Fruit fly (Drosophila melanogaster): ENCODE data around the gene CG15628.

The CG15628 gene

DNA sequence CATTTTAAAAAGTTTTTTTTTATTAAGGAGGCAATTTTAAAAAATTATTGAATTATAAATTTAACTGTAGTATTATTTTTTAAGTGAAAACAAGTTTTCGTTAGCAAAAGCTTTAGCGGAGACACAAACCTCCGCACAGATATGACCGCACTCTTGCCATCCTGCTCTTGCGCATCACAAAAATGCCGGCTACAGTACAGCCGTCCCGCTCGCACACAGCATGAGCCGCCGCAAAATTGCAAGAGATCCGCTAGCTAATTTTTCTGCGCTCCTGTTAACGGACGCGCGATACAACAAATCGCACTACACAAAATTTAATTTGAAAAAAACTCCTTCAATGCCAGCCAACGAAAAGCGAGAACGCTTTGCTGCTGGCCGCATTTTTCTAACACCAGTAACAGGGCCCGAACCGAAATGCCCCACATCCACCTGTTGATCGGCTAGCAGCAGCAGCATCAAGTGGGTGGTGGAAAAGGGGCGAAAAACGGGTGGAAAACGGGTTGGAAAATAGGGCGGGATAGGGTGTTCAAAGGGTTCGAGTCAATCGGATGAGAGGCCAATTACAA lies 11.4 kb upstream of the CG15628 start (continued):
- TF ChIP-seq fd85E (GFP tag; optimal IDR thresholded peaks at IDR 0.05) = no peak
- no peak for TF ChIP-seq Blimp-1 (GFP tag; optimal IDR thresholded peaks at IDR 0.05)
- no peak for TF ChIP-seq CG6808 (GFP tag; optimal IDR thresholded peaks at IDR 0.05)
- TF ChIP-seq CG6163 (GFP tag; IDR thresholded peaks at IDR 0.05) = peak; percentile 21; the same call in 1 of the 3 replicates
- no peak for TF ChIP-seq CG32006 (GFP tag; optimal IDR thresholded peaks at IDR 0.05)
- no peak for TF ChIP-seq fd59A (GFP tag; optimal IDR thresholded peaks at IDR 0.05)
- TF ChIP-seq Met (GFP tag; optimal IDR thresholded peaks at IDR 0.05) = peak; percentile 28
- TF ChIP-seq Ets96B (tag; optimal IDR thresholded peaks at IDR 0.05) = peak; percentile 10
- no peak for TF ChIP-seq achi (GFP tag; optimal IDR thresholded peaks at IDR 0.05)
- peak; percentile 25 for TF ChIP-seq Sox102F (GFP tag; optimal IDR thresholded peaks at IDR 0.05)
- TF ChIP-seq Eip93F (GFP tag; optimal IDR thresholded peaks at IDR 0.05) = no peak
- TF ChIP-seq CG8632 (GFP tag; optimal IDR thresholded peaks at IDR 0.05) = no peak
- TF ChIP-seq Sox14 (GFP tag; optimal IDR thresholded peaks at IDR 0.05) = peak; percentile 28
- peak; percentile 49 for TF ChIP-seq Lpt (GFP tag; optimal IDR thresholded peaks at IDR 0.05)
- peak; percentile 26 for TF ChIP-seq lz (GFP tag; optimal IDR thresholded peaks at IDR 0.05)
- TF ChIP-seq CG11762 (GFP tag; optimal IDR thresholded peaks at IDR 0.05; ENCODE audit: insufficient read depth) = no peak
- TF ChIP-seq acj6 (GFP tag; optimal IDR thresholded peaks at IDR 0.05) = peak; percentile 17
- no peak for TF ChIP-seq Eip75B (GFP tag; optimal IDR thresholded peaks at IDR 0.05)
- no peak for TF ChIP-seq Hr39 (GFP tag; optimal IDR thresholded peaks at IDR 0.05)
- no peak for TF ChIP-seq CG34406 (GFP tag; optimal IDR thresholded peaks at IDR 0.05)
- peak; percentile 46; the same call in 1 of the 2 replicates for TF ChIP-seq CG15336 (GFP tag; IDR thresholded peaks at IDR 0.05)
- TF ChIP-seq dsx (GFP tag; optimal IDR thresholded peaks at IDR 0.05; ENCODE audit: poor library complexity, severe bottlenecking) = peak; percentile 53
- TF ChIP-seq Eip78C (GFP tag) = peak; percentile 77
- no peak for TF ChIP-seq Hr4 (GFP tag; optimal IDR thresholded peaks at IDR 0.05)
- peak; percentile 36; the same call in 1 of the 3 replicates for TF ChIP-seq eg (GFP tag; IDR thresholded peaks at IDR 0.05)
- peak; percentile 79 for TF ChIP-seq CG6854 (GFP tag; optimal IDR thresholded peaks at IDR 0.05)
- no peak for TF ChIP-seq Hr38 (GFP tag; optimal IDR thresholded peaks at IDR 0.05)
- TF ChIP-seq CG7368 (GFP tag; optimal IDR thresholded peaks at IDR 0.05) = peak; percentile 26
- no peak for TF ChIP-seq CG4318 (GFP tag; optimal IDR thresholded peaks at IDR 0.05)
- TF ChIP-seq net (GFP tag; optimal IDR thresholded peaks at IDR 0.05) = no peak
- no peak for TF ChIP-seq CG1621 (tag; optimal IDR thresholded peaks at IDR 0.05)
- peak; percentile 28 for TF ChIP-seq CG3032 (tag; optimal IDR thresholded peaks at IDR 0.05)
- TF ChIP-seq CG16779 (tag; optimal IDR thresholded peaks at IDR 0.05) = no peak
- peak; percentile 29 for TF ChIP-seq Smox (GFP tag; optimal IDR thresholded peaks at IDR 0.05)
- peak; percentile 42 for TF ChIP-seq CG3919 (GFP tag; optimal IDR thresholded peaks at IDR 0.05)
- TF ChIP-seq spab (GFP tag; optimal IDR thresholded peaks at IDR 0.05) = no peak
- no peak for TF ChIP-seq Ets21C (GFP tag; optimal IDR thresholded peaks at IDR 0.05)
- no peak for TF ChIP-seq CG9139 (GFP tag; optimal IDR thresholded peaks at IDR 0.05)
- no peak for TF ChIP-seq Sox15 (GFP tag; optimal IDR thresholded peaks at IDR 0.05)
- no peak for TF ChIP-seq CG11294 (GFP tag; IDR thresholded peaks at IDR 0.05)
- no peak for TF ChIP-seq cyc (GFP tag; optimal IDR thresholded peaks at IDR 0.05)
- no peak for TF ChIP-seq CG11902 (GFP tag; optimal IDR thresholded peaks at IDR 0.05)
